Fruit fly (Drosophila melanogaster): Measurements from ENCODE around the gene CG34437.

Gene CG34437

dm6 chr3R:28305959-28306358 lies 22.4 kb downstream of the CG34437 start (continued):
- TF ChIP-seq CG9609 (GFP tag; optimal IDR thresholded peaks at IDR 0.05) (no peak), CG8089 (GFP tag; optimal IDR thresholded peaks at IDR 0.05) (no peak), tgo (GFP tag; IDR thresholded peaks at IDR 0.05) (no peak), Oaz (GFP tag; IDR thresholded peaks at IDR 0.05) (peak; percentile 49; the same call in 1 of the 2 replicates), Six4 (GFP tag; optimal IDR thresholded peaks at IDR 0.05) (no peak), tll (GFP tag; optimal IDR thresholded peaks at IDR 0.05) (no peak), fu2 (GFP tag; optimal IDR thresholded peaks at IDR 0.05) (no peak), CG2889 (GFP tag; IDR thresholded peaks at IDR 0.05) (no peak), btn (GFP tag; optimal IDR thresholded peaks at IDR 0.05) (no peak), CG13287 (GFP tag; IDR thresholded peaks at IDR 0.05; ENCODE audit: partially characterized antibody) (no peak), CG1832 (GFP tag; optimal IDR thresholded peaks at IDR 0.05) (no peak), hkb (optimal IDR thresholded peaks at IDR 0.05) (no peak), hkb (GFP tag; IDR thresholded peaks at IDR 0.05) (no peak), esg (GFP tag; conservative IDR thresholded peaks at IDR 0.05) (no peak), Bteb2 (GFP tag; optimal IDR thresholded peaks at IDR 0.05) (no peak), CG9727 (GFP tag; optimal IDR thresholded peaks at IDR 0.05) (no peak), E2f2 (GFP tag; IDR thresholded peaks at IDR 0.05) (no peak), Hr51 (GFP tag; optimal IDR thresholded peaks at IDR 0.05) (peak in 1 of 2 experiments; percentile 24), CG9932 (GFP tag; IDR thresholded peaks at IDR 0.05) (no peak), CG3281 (GFP tag; optimal IDR thresholded peaks at IDR 0.05) (no peak), CG7357 (GFP tag; IDR thresholded peaks at IDR 0.05) (no peak), CG13424 (tag; optimal IDR thresholded peaks at IDR 0.05) (peak; percentile 20), H15 (GFP tag; IDR thresholded peaks at IDR 0.05) (no peak), lab (GFP tag; optimal IDR thresholded peaks at IDR 0.05) (peak; percentile 17), vnd (GFP tag; IDR thresholded peaks at IDR 0.05; ENCODE audit: partially characterized antibody) (no peak), Adf1 (GFP tag; IDR thresholded peaks at IDR 0.05) (no peak), eve (GFP tag; optimal IDR thresholded peaks at IDR 0.05) (no peak), CG31224 (GFP tag; IDR thresholded peaks at IDR 0.05) (no peak), toy (GFP tag; IDR thresholded peaks at IDR 0.05) (no peak), CG2120 (GFP tag; optimal IDR thresholded peaks at IDR 0.05) (no peak), gsb-n (tag; optimal IDR thresholded peaks at IDR 0.05) (no peak), CG1792 (GFP tag; optimal IDR thresholded peaks at IDR 0.05) (no peak), CG7963 (GFP tag; IDR thresholded peaks at IDR 0.05; ENCODE audit: partially characterized antibody) (no peak), phol (tag; optimal IDR thresholded peaks at IDR 0.05) (no peak), pnt (GFP tag; optimal IDR thresholded peaks at IDR 0.05) (no peak), BEAF-32 (GFP tag; optimal IDR thresholded peaks at IDR 0.05) (no peak), CG12236 (GFP tag; optimal IDR thresholded peaks at IDR 0.05) (no peak), CG43689 (GFP tag; IDR thresholded peaks at IDR 0.05) (no peak), CG7928 (GFP tag; optimal IDR thresholded peaks at IDR 0.05) (no peak), lbe (GFP tag; optimal IDR thresholded peaks at IDR 0.05) (no peak), Camta (GFP tag; optimal IDR thresholded peaks at IDR 0.05) (no peak), CG3726 (GFP tag; IDR thresholded peaks at IDR 0.05) (no peak), Blimp-1 (GFP tag; optimal IDR thresholded peaks at IDR 0.05) (peak; percentile 35), Dek (tag; optimal IDR thresholded peaks at IDR 0.05) (no peak), HmgD (GFP tag; optimal IDR thresholded peaks at IDR 0.05) (no peak), inv (GFP tag; IDR thresholded peaks at IDR 0.05; ENCODE audit: partially characterized antibody) (no peak), PHDP (tag; optimal IDR thresholded peaks at IDR 0.05) (peak; percentile 14), CG7372 (GFP tag; IDR thresholded peaks at IDR 0.05) (no peak), slbo (GFP tag; IDR thresholded peaks at IDR 0.05) (no peak), CG30403 (GFP tag; optimal IDR thresholded peaks at IDR 0.05) (peak; percentile 21), CG1602 (GFP tag; optimal IDR thresholded peaks at IDR 0.05) (no peak), stc (GFP tag; IDR thresholded peaks at IDR 0.05) (no peak)

Measured in whole organism, embryonic.